Worm (Caenorhabditis elegans) whole organism, L2 larva: ENCODE data around the gene F10G7.12.

Experiments
- R02D3.7 ChIP-seq: fragments of 150-350 bp; optimal IDR thresholded peaks from 2 replicates; lab custom pipeline; 2014; ENCODE audit warnings: missing biosample characterization, missing genetic modification characterization
- elt-3 ChIP-seq: sonication (generic microtip); optimal IDR thresholded peaks from 2 replicates; lab custom pipeline; 2017; ENCODE audit warnings: missing biosample characterization, missing genetic modification characterization
- snpc-4 ChIP-seq: fragments of 150-350 bp; optimal IDR thresholded peaks from 2 replicates; lab custom pipeline; 2014; ENCODE audit warnings: missing biosample characterization, missing genetic modification characterization
- unc-62 ChIP-seq: fragments of 150-350 bp; optimal IDR thresholded peaks from 2 replicates; lab custom pipeline; 2014; ENCODE audit warnings: missing biosample characterization, missing genetic modification reagents, missing genetic modification characterization
- ztf-1 ChIP-seq: fragments of 200-800 bp; sonication (Bioruptor generic); conservative IDR thresholded peaks from 2 replicates; pipeline ENCODE4 v1.3.6; 2022; ENCODE audit warnings: missing genetic modification characterization, missing compliant biosample characterization

ce11 chrII:4698266-4698771 lies 8.7 kb downstream of the F10G7.12 start, which contains the start of the genes rpn-5 and scc-1:
- TF ChIP-seq ztf-1 (GFP tag; lab: Robert Waterston, UW), result no peak
- peak; percentile 20 for TF ChIP-seq R02D3.7 (tag; lab: Kevin White, UChicago)
- no peak for TF ChIP-seq elt-3
- no peak for TF ChIP-seq unc-62 (GFP tag; lab: Kevin White, UChicago)
- TF ChIP-seq snpc-4, result peak; percentile 47
